Worm (Caenorhabditis elegans) whole organism, L4 larva: ENCODE results near the gene srab-21.

ENCODE experiments used
- T20F7.1 ChIP-seq: fragments of 200-800 bp; sonication (Bioruptor generic); optimal IDR thresholded peaks from 2 replicates; lab custom pipeline; 2018; ENCODE audit warnings: mild to moderate bottlenecking, missing genetic modification characterization, missing compliant biosample characterization
- aha-1 ChIP-seq: fragments of 150-350 bp; peaks from one replicate; lab custom pipeline; 2014; ENCODE audit warnings: missing biosample characterization, missing genetic modification characterization
- dpl-1 ChIP-seq: fragments of 150-350 bp; optimal IDR thresholded peaks from 2 replicates; lab custom pipeline; 2014; ENCODE audit warnings: missing biosample characterization, missing genetic modification reagents, missing genetic modification characterization
- duxl-1 ChIP-seq: sonication (generic microtip); optimal IDR thresholded peaks from 2 replicates; lab custom pipeline; 2016; ENCODE audit warnings: mild to moderate bottlenecking, missing genetic modification characterization, moderate library complexity, missing compliant biosample characterization; ENCODE audit not compliant: poor library complexity
- fos-1 ChIP-seq: fragments of 150-350 bp; optimal IDR thresholded peaks from 2 replicates; lab custom pipeline; 2014; ENCODE audit warnings: missing biosample characterization, missing genetic modification characterization
- lin-15B ChIP-seq: fragments of 150-350 bp; sonication (generic microtip); optimal IDR thresholded peaks from 3 replicates; lab custom pipeline; 2014; ENCODE audit warnings: missing biosample characterization, missing genetic modification characterization
- nhr-25 ChIP-seq: sonication (generic microtip); optimal IDR thresholded peaks from 2 replicates; lab custom pipeline; 2017; ENCODE audit warnings: missing genetic modification characterization, mild to moderate bottlenecking, missing compliant biosample characterization, antibody characterized with exemption, moderate library complexity, borderline replicate concordance; ENCODE audit not compliant: insufficient read depth
- skn-1 ChIP-seq: fragments of 150-350 bp; optimal IDR thresholded peaks from 2 replicates; lab custom pipeline; 2014; ENCODE audit warnings: missing biosample characterization, missing genetic modification characterization

- TF ChIP-seq dpl-1 (no peak), aha-1 (tag; lab: Kevin White, UChicago) (no peak), lin-15B (tag; lab: Kevin White, UChicago) (no peak), duxl-1 (tag; lab: Kevin White, UChicago) (no peak), skn-1 (tag; lab: Kevin White, UChicago) (no peak), fos-1 (tag; lab: Kevin White, UChicago) (no peak), T20F7.1 (GFP tag; lab: Kevin White, UChicago) (no peak), nhr-25 (no peak)
Observed at ce11 chrV:3424341-3424740, at the start of gene srab-21.
